Fruit fly (Drosophila melanogaster): Measurements from ENCODE around the gene fig.
A peak's percentile ranks its signal among the peaks of the same experiment; 100 is the strongest.

fig gene

dm6 chr3R:29740078-29740477 lies 40.2 kb downstream of the fig start:
- TF ChIP-seq h (optimal IDR thresholded peaks at IDR 0.05) (no peak), Myc (optimal IDR thresholded peaks at IDR 0.05) (no peak), ttk (optimal IDR thresholded peaks at IDR 0.05) (no peak), insv (optimal IDR thresholded peaks at IDR 0.05) (no peak), Sin3A (optimal IDR thresholded peaks at IDR 0.05) (no peak)

dm6 chr3R:29737891-29738290 lies 42.4 kb downstream of the fig start, which contains the start of gene Gnpnat:
Gene Gnpnat, plus strand, starts transcription at chr3R:29738275.
- TF ChIP-seq insv (optimal IDR thresholded peaks at IDR 0.05) (no peak), h (optimal IDR thresholded peaks at IDR 0.05) (no peak), psq (optimal IDR thresholded peaks at IDR 0.05) (peak; percentile 14), Myc (optimal IDR thresholded peaks at IDR 0.05) (no peak)

dm6 chr3R:29736678-29737093 lies 43.6 kb downstream of the fig start, which contains the start of the genes CG7601 and CIA30:
Gene CG7601, minus strand, starts transcription at chr3R:29736745.
Gene CIA30, plus strand, starts transcription at chr3R:29736965.
- no peak for TF ChIP-seq psq (optimal IDR thresholded peaks at IDR 0.05)
- TF ChIP-seq h (optimal IDR thresholded peaks at IDR 0.05), result no peak
- TF ChIP-seq ttk (optimal IDR thresholded peaks at IDR 0.05), result no peak

All from Kc167 (cell line).